Worm (Caenorhabditis elegans) whole organism, midembryonic: ENCODE results near the gene acdh-11.

ENCODE experiments used
- T22C8.4 ChIP-seq: fragments of 200-800 bp; sonication (Bioruptor generic); IDR thresholded peaks from 2 replicates; pipeline ENCODE4 v1.3.6; 2022; ENCODE audit warnings: missing genetic modification characterization, missing compliant biosample characterization
- cog-1 ChIP-seq: sonication (generic microtip); optimal IDR thresholded peaks from 2 replicates; lab custom pipeline; 2016; ENCODE audit warnings: missing genetic modification characterization, missing compliant biosample characterization
- flt-1 ChIP-seq: fragments of 200-800 bp; sonication (Bioruptor generic); IDR thresholded peaks from 2 replicates; pipeline ENCODE4 v1.3.6; 2022; ENCODE audit warnings: missing genetic modification characterization, missing compliant biosample characterization
- med-1 ChIP-seq: sonication (generic microtip); optimal IDR thresholded peaks from 2 replicates; lab custom pipeline; 2017; ENCODE audit warnings: missing genetic modification characterization, mild to moderate bottlenecking, missing compliant biosample characterization, antibody characterized with exemption, missing genetic modification reagents; ENCODE audit not compliant: insufficient read depth
- ztf-23 ChIP-seq: fragments of 200-800 bp; sonication (Bioruptor generic); IDR thresholded peaks from 2 replicates; pipeline ENCODE4 v1.3.6; 2022; ENCODE audit warnings: missing genetic modification reagents, missing genetic modification characterization, missing compliant biosample characterization

DNA sequence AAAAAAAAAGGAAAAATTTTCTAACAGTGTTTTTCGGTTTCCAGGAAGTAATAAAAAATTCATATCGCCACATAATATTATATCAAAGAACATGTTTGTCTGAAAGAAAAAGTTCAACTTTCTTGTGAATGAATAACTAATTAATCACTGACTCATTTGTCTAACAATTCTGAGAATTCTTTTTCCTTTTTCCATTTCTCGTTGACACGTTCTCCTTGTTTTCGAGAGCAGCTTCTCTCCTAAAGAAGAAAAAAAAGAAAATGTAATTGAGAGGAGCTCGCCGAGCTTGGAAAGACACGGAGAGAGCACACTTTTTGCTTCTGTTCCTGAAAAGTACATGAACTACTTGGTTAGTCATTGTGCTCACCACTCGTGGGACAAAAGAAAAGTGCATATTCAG, 42.1 kb downstream of the acdh-11 start:
- no peak for TF ChIP-seq med-1
- no peak for TF ChIP-seq T22C8.4 (GFP tag; lab: Robert Waterston, UW)
- no peak for TF ChIP-seq flt-1 (GFP tag; lab: Robert Waterston, UW)
- TF ChIP-seq cog-1 (tag; lab: Kevin White, UChicago): no peak
- no peak for TF ChIP-seq ztf-23
